Fruit fly (Drosophila melanogaster): ENCODE results near the gene CG4896.

DNA sequence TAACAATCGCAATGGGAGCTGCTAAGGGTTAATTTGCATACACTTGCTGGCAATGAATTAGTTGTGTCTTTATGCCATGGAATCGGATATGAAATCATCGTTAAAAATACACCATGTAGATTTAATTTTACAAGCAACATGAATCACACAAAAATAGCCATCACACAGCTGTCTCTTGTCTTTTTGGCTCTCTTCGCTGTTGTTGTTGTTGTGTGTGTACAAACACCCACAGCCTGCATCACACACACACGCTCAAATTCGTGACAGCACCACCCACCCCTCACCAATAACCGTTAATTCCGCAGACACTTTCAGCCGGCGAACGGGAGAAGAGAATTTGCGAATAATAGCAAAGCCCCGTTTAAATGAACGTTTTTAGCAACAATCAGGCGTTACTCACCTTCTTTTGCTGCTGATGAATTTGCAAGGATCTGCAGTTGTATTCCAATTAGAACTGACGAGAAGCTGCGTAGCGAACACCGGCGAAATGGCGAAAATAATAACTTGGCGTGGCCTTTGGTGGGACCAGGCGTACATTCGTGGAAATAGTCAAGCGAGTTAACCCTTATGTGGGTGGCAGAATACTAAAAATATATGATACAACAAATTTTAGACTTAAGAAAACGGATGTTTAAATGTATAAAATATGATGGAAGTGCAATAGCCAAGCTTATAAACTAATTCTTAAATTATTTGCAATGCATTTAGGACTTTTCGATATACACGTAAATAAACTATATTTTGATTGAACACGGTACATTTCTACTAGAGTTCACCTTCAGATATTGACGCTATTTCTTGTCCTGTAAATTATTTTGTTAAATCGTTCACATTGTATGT lies 19.6 kb upstream of the CG4896 start, which contains the start of gene capt:
- TF ChIP-seq dl (GFP tag; optimal IDR thresholded peaks at IDR 0.05; ENCODE audit: insufficient read depth in 1 of 2, partially characterized antibody in 2 of 2): no peak
- peak; percentile 10 for TF ChIP-seq h (GFP tag; optimal IDR thresholded peaks at IDR 0.05)
- no peak for TF ChIP-seq brk (GFP tag; optimal IDR thresholded peaks at IDR 0.05)
- peak; percentile 21 for TF ChIP-seq ey (GFP tag; optimal IDR thresholded peaks at IDR 0.05)
- TF ChIP-seq usp (GFP tag; optimal IDR thresholded peaks at IDR 0.05): no peak
